Fruit fly (Drosophila melanogaster) whole organism, prepupa: ENCODE measurements around the gene bchs.

Experiments
- CG10631 ChIP-seq: fragments of 200-800 bp; sonication (Bioruptor generic); optimal IDR thresholded peaks from 2 replicates; lab custom pipeline; 2016; ENCODE audit warnings: missing biosample characterization, missing genetic modification characterization
- CG11902 ChIP-seq: fragments of 200-800 bp; sonication (Bioruptor generic); optimal IDR thresholded peaks from 3 replicates; lab custom pipeline; 2016; ENCODE audit warnings: missing biosample characterization, missing genetic modification characterization
- CG1621 ChIP-seq: fragments of 200-800 bp; sonication (Bioruptor generic); optimal IDR thresholded peaks from 3 replicates; lab custom pipeline; 2018; ENCODE audit warnings: missing biosample characterization, mild to moderate bottlenecking, missing genetic modification characterization
- CG6792 ChIP-seq: fragments of 200-800 bp; sonication (Bioruptor generic); optimal IDR thresholded peaks from 3 replicates; lab custom pipeline; 2016; ENCODE audit warnings: missing biosample characterization, missing genetic modification characterization
- Eip75B ChIP-seq: fragments of 200-800 bp; sonication (Bioruptor generic); optimal IDR thresholded peaks from 3 replicates; lab custom pipeline; 2016; ENCODE audit warnings: missing biosample characterization, missing genetic modification characterization
- Eip78C ChIP-seq: fragments of 200-800 bp; sonication (Bioruptor generic); peaks from one replicate; lab custom pipeline; 2016; ENCODE audit warnings: missing biosample characterization, missing genetic modification characterization
- Ets21C ChIP-seq: fragments of 200-800 bp; sonication (Bioruptor generic); optimal IDR thresholded peaks from 3 replicates; lab custom pipeline; 2016; ENCODE audit warnings: missing biosample characterization, missing genetic modification characterization
- Sox102F ChIP-seq: fragments of 200-800 bp; sonication (Bioruptor generic); optimal IDR thresholded peaks from 2 replicates; lab custom pipeline; 2016; ENCODE audit warnings: missing biosample characterization, mild to moderate bottlenecking, missing genetic modification characterization
- acj6 ChIP-seq: fragments of 200-800 bp; sonication (Bioruptor generic); optimal IDR thresholded peaks from 3 replicates; lab custom pipeline; 2016; ENCODE audit warnings: missing biosample characterization, missing genetic modification characterization
- fd59A ChIP-seq: fragments of 200-800 bp; sonication (Bioruptor generic); optimal IDR thresholded peaks from 2 replicates; lab custom pipeline; 2017; ENCODE audit warnings: missing biosample characterization, mild to moderate bottlenecking, missing genetic modification characterization, missing genetic modification reagents
- salr ChIP-seq, 2 experiments: fragments of 200-800 bp; sonication (Bioruptor generic); optimal IDR thresholded peaks; 3 replicates each; lab custom pipeline; 2016 to 2018; ENCODE audit warnings: missing biosample characterization in 2 of 2, missing genetic modification characterization in 2 of 2, mild to moderate bottlenecking in 1 of 2
- vri ChIP-seq: fragments of 200-800 bp; sonication (Bioruptor generic); optimal IDR thresholded peaks from 3 replicates; lab custom pipeline; 2016; ENCODE audit warnings: missing biosample characterization, mild to moderate bottlenecking, missing genetic modification characterization

- no peak for TF ChIP-seq Eip75B (GFP tag; lab: Kevin White, UChicago)
- no peak for TF ChIP-seq salr (GFP tag; optimal IDR thresholded peaks at IDR 0.05; lab: Kevin White, UChicago)
- no peak for TF ChIP-seq Ets21C (GFP tag; lab: Kevin White, UChicago)
- no peak for TF ChIP-seq acj6
- peak; percentile 24 for TF ChIP-seq vri (GFP tag; lab: Kevin White, UChicago)
- peak; percentile 73 for TF ChIP-seq Eip78C
- TF ChIP-seq CG10631 (GFP tag; lab: Kevin White, UChicago), result no peak
- TF ChIP-seq Sox102F, result peak; percentile 22
- TF ChIP-seq fd59A (GFP tag; lab: Kevin White, UChicago), result no peak
- no peak for TF ChIP-seq CG11902 (GFP tag; lab: Kevin White, UChicago)
- TF ChIP-seq CG1621 (tag; lab: Kevin White, UChicago), result no peak
- no peak for TF ChIP-seq CG6792
Measured at dm6 chr2L:5876474-5877067, 30.4 kb upstream of the bchs start.
